Worm (Caenorhabditis elegans) whole organism, midembryonic: ENCODE results near the gene pgam-5.

ENCODE experiments used
- T22C8.4 ChIP-seq: fragments of 200-800 bp; sonication (Bioruptor generic); IDR thresholded peaks from 2 replicates; pipeline ENCODE4 v1.3.6; 2022; ENCODE audit warnings: missing genetic modification characterization, missing compliant biosample characterization
- flt-1 ChIP-seq: fragments of 200-800 bp; sonication (Bioruptor generic); IDR thresholded peaks from 2 replicates; pipeline ENCODE4 v1.3.6; 2022; ENCODE audit warnings: missing genetic modification characterization, missing compliant biosample characterization
- ztf-23 ChIP-seq: fragments of 200-800 bp; sonication (Bioruptor generic); IDR thresholded peaks from 2 replicates; pipeline ENCODE4 v1.3.6; 2022; ENCODE audit warnings: missing genetic modification reagents, missing genetic modification characterization, missing compliant biosample characterization
- ztf-29 ChIP-seq: fragments of 200-800 bp; sonication (Bioruptor generic); IDR thresholded peaks from 2 replicates; pipeline ENCODE4 v1.3.6; 2022; ENCODE audit warnings: missing genetic modification reagents, missing genetic modification characterization, missing compliant biosample characterization

- TF ChIP-seq ztf-29 (GFP tag; lab: Robert Waterston, UW) (no peak), T22C8.4 (no peak), flt-1 (no peak), ztf-23 (GFP tag; lab: Robert Waterston, UW) (no peak)
These were observed 40.6 kb downstream of the pgam-5 start for ce11 chrII:7557981-7558380.
